Fruit fly (Drosophila melanogaster): Measurements from ENCODE around the gene CG13364.

- TF ChIP-seq psq (optimal IDR thresholded peaks at IDR 0.05) (no peak), Sin3A (optimal IDR thresholded peaks at IDR 0.05) (no peak), Myc (optimal IDR thresholded peaks at IDR 0.05) (no peak), insv (optimal IDR thresholded peaks at IDR 0.05) (no peak), ttk (optimal IDR thresholded peaks at IDR 0.05) (no peak), h (optimal IDR thresholded peaks at IDR 0.05) (no peak)
Measured at dm6 chrX:616761-617476, 8.1 kb downstream of the CG13364 start.
